Worm (Caenorhabditis elegans) whole organism, L3 larva: ENCODE measurements around the gene aat-4.

Source experiments
- ama-1 ChIP-seq: fragments of 150-350 bp; optimal IDR thresholded peaks from 2 replicates; lab custom pipeline; 2018
- egl-27 ChIP-seq: sonication (generic microtip); optimal IDR thresholded peaks from 4 replicates; lab custom pipeline; 2017; ENCODE audit warnings: missing biosample characterization, missing genetic modification reagents, missing genetic modification characterization
- fos-1 ChIP-seq: fragments of 150-350 bp; optimal IDR thresholded peaks from 2 replicates; lab custom pipeline; 2014; ENCODE audit warnings: missing biosample characterization, missing genetic modification characterization
- lin-39 ChIP-seq: fragments of 150-350 bp; optimal IDR thresholded peaks from 2 replicates; lab custom pipeline; 2018; ENCODE audit warnings: missing biosample characterization, missing genetic modification reagents, missing genetic modification characterization
- mdl-1 ChIP-seq: fragments of 150-350 bp; optimal IDR thresholded peaks from 2 replicates; lab custom pipeline; 2014; ENCODE audit warnings: missing biosample characterization, missing genetic modification characterization
- nhr-237 ChIP-seq: fragments of 150-350 bp; optimal IDR thresholded peaks from 2 replicates; lab custom pipeline; 2014; ENCODE audit warnings: missing biosample characterization, missing genetic modification characterization
- nhr-77 ChIP-seq: fragments of 150-350 bp; optimal IDR thresholded peaks from 2 replicates; lab custom pipeline; 2014; ENCODE audit warnings: missing biosample characterization, missing genetic modification characterization
- skn-1 ChIP-seq: fragments of 150-350 bp; optimal IDR thresholded peaks from 2 replicates; lab custom pipeline; 2014; ENCODE audit warnings: missing biosample characterization, missing genetic modification characterization
- ztf-11 ChIP-seq: fragments of 150-350 bp; optimal IDR thresholded peaks from 2 replicates; lab custom pipeline; 2014; ENCODE audit warnings: missing biosample characterization, missing genetic modification characterization

DNA sequence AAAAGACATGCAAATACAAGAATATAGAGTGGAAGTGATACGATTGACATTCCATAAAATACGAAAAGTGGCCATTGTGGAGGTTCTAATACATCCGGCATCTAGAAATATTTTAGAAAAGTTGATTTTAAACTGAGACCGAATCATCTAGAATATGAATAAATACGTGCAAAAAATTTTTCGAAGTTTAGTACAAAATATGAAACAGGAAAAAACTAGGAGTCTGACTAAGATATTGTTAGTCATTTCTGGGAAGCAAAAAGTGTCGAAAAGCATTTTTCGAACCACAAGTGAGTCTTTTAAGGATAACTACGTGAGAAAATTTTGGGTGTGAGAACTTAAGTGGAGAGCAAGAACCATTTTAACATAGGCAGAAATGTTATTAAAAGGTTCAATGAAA lies 6.6 kb upstream of the aat-4 start, which contains the start of gene srv-32:
- TF ChIP-seq mdl-1 (tag; lab: Kevin White, UChicago) (no peak), skn-1 (tag; lab: Kevin White, UChicago) (no peak), nhr-77 (tag; lab: Kevin White, UChicago) (no peak), ama-1 (lab: Kevin White, UChicago) (no peak), lin-39 (tag; lab: Kevin White, UChicago) (no peak), egl-27 (tag; lab: Kevin White, UChicago) (no peak), ztf-11 (tag; lab: Kevin White, UChicago) (no peak), nhr-237 (tag; lab: Kevin White, UChicago) (no peak), fos-1 (no peak)
